Fruit fly (Drosophila melanogaster) whole organism, embryonic: ENCODE measurements around the gene CG8564.
A peak's percentile ranks its signal among the peaks of the same experiment; 100 is the strongest.

Experiments
- Atf6 ChIP-seq: fragments of 200-800 bp; sonication (Bioruptor generic); IDR thresholded peaks from 2 replicates; pipeline ENCODE4 v1.3.6; 2022; ENCODE audit warnings: missing biosample characterization, missing genetic modification characterization
- CG12219 ChIP-seq: fragments of 200-800 bp; sonication (Bioruptor generic); optimal IDR thresholded peaks from 3 replicates; lab custom pipeline; 2018; ENCODE audit warnings: missing biosample characterization, mild to moderate bottlenecking, missing genetic modification characterization
- CG1233 ChIP-seq: fragments of 200-800 bp; sonication (Bioruptor generic); optimal IDR thresholded peaks from 4 replicates; lab custom pipeline; 2018; ENCODE audit warnings: missing biosample characterization, mild to moderate bottlenecking, missing genetic modification characterization
- CG17612 ChIP-seq: fragments of 200-800 bp; sonication (Bioruptor generic); IDR thresholded peaks from 2 replicates; pipeline ENCODE4 v1.3.6; 2022; ENCODE audit warnings: missing biosample characterization, missing genetic modification characterization
- CG17912 ChIP-seq: fragments of 200-800 bp; sonication (Bioruptor generic); optimal IDR thresholded peaks from 2 replicates; lab custom pipeline; 2018; ENCODE audit warnings: missing biosample characterization, mild to moderate bottlenecking, missing genetic modification characterization
- CG2202 ChIP-seq: fragments of 200-800 bp; sonication (Bioruptor generic); optimal IDR thresholded peaks from 2 replicates; lab custom pipeline; 2018; ENCODE audit warnings: missing biosample characterization, mild to moderate bottlenecking, missing genetic modification characterization
- CG31365 ChIP-seq: fragments of 200-800 bp; sonication (Bioruptor generic); optimal IDR thresholded peaks from 2 replicates; lab custom pipeline; 2018; ENCODE audit warnings: missing biosample characterization, mild to moderate bottlenecking, missing genetic modification characterization
- CG31388 ChIP-seq: fragments of 200-800 bp; sonication (Bioruptor generic); optimal IDR thresholded peaks from 2 replicates; lab custom pipeline; 2016; ENCODE audit warnings: missing biosample characterization, missing genetic modification characterization
- CG3995 ChIP-seq: fragments of 200-800 bp; sonication (Bioruptor generic); optimal IDR thresholded peaks from 3 replicates; lab custom pipeline; 2016; ENCODE audit warnings: missing biosample characterization, missing genetic modification characterization
- CG4360 ChIP-seq: fragments of 200-800 bp; sonication (Bioruptor generic); IDR thresholded peaks from 2 replicates; pipeline ENCODE4 v1.3.6; 2022; ENCODE audit warnings: missing biosample characterization, missing genetic modification characterization
- CG43689 ChIP-seq: fragments of 200-800 bp; sonication (Bioruptor generic); IDR thresholded peaks from 2 replicates; pipeline ENCODE4 v1.3.6; 2022; ENCODE audit warnings: missing biosample characterization, missing genetic modification characterization
- CG6683 ChIP-seq: fragments of 200-800 bp; sonication (Bioruptor generic); optimal IDR thresholded peaks from 2 replicates; lab custom pipeline; 2017; ENCODE audit warnings: missing biosample characterization, mild to moderate bottlenecking, missing genetic modification characterization, missing genetic modification reagents
- CG7372 ChIP-seq: fragments of 200-800 bp; sonication (Bioruptor generic); IDR thresholded peaks from 2 replicates; pipeline ENCODE4 v1.3.6; 2022; ENCODE audit warnings: missing biosample characterization, missing genetic modification characterization
- CG7963 ChIP-seq: fragments of 200-800 bp; sonication (Bioruptor generic); IDR thresholded peaks from 3 replicates; pipeline ENCODE4 v1.3.6; 2022; ENCODE audit warnings: missing biosample characterization, missing genetic modification characterization; ENCODE audit not compliant: partially characterized antibody
- CG7987 ChIP-seq: fragments of 200-800 bp; sonication (Bioruptor generic); optimal IDR thresholded peaks from 2 replicates; lab custom pipeline; 2018; ENCODE audit warnings: missing biosample characterization, mild to moderate bottlenecking, missing genetic modification characterization, moderate library complexity
- CG8388 ChIP-seq: fragments of 200-800 bp; sonication (Bioruptor generic); optimal IDR thresholded peaks from 2 replicates; lab custom pipeline; 2019; ENCODE audit warnings: missing biosample characterization, mild to moderate bottlenecking, missing genetic modification characterization, moderate library complexity
- CG9437 ChIP-seq: fragments of 200-800 bp; sonication (Bioruptor generic); optimal IDR thresholded peaks from 2 replicates; lab custom pipeline; 2018; ENCODE audit warnings: missing biosample characterization, mild to moderate bottlenecking, missing genetic modification characterization
- Dbx ChIP-seq: fragments of 200-800 bp; sonication (Bioruptor generic); IDR thresholded peaks from 3 replicates; pipeline ENCODE4 v1.3.6; 2022; ENCODE audit warnings: missing biosample characterization, missing genetic modification characterization
- Dip3 ChIP-seq: fragments of 200-800 bp; sonication (Bioruptor generic); optimal IDR thresholded peaks from 3 replicates; lab custom pipeline; 2016; ENCODE audit warnings: missing biosample characterization, missing genetic modification characterization
- Ets97D ChIP-seq: fragments of 200-800 bp; sonication (Bioruptor generic); optimal IDR thresholded peaks from 3 replicates; lab custom pipeline; 2016; ENCODE audit warnings: missing biosample characterization, missing genetic modification characterization
- Fer3 ChIP-seq: fragments of 200-800 bp; sonication (Bioruptor generic); optimal IDR thresholded peaks from 2 replicates; lab custom pipeline; 2018; ENCODE audit warnings: missing biosample characterization, mild to moderate bottlenecking, missing genetic modification characterization, moderate library complexity
- H15 ChIP-seq: fragments of 200-800 bp; sonication (Bioruptor generic); IDR thresholded peaks from 3 replicates; pipeline ENCODE4 v1.3.6; 2022; ENCODE audit warnings: missing biosample characterization, missing genetic modification characterization
- HLH54F ChIP-seq: fragments of 200-800 bp; sonication (Bioruptor generic); optimal IDR thresholded peaks from 3 replicates; lab custom pipeline; 2016; ENCODE audit warnings: missing biosample characterization, missing genetic modification characterization
- Hmr ChIP-seq: fragments of 200-800 bp; sonication (Bioruptor generic); optimal IDR thresholded peaks from 3 replicates; lab custom pipeline; 2017; ENCODE audit warnings: mild to moderate bottlenecking, missing biosample characterization, missing genetic modification reagents, missing genetic modification characterization
- Jarid2 ChIP-seq: fragments of 200-800 bp; sonication (Bioruptor generic); optimal IDR thresholded peaks from 3 replicates; lab custom pipeline; 2017; ENCODE audit warnings: mild to moderate bottlenecking, missing biosample characterization, missing genetic modification reagents, missing genetic modification characterization
- Lpt ChIP-seq: fragments of >200 bp; optimal IDR thresholded peaks from 2 replicates; lab custom pipeline; 2018; ENCODE audit warnings: missing biosample characterization, missing genetic modification characterization
- MESR4 ChIP-seq: fragments of 200-800 bp; sonication (Bioruptor generic); optimal IDR thresholded peaks from 2 replicates; lab custom pipeline; 2018; ENCODE audit warnings: missing biosample characterization, mild to moderate bottlenecking, missing genetic modification characterization, moderate library complexity
- MTF-1 ChIP-seq: fragments of 200-800 bp; sonication (Bioruptor generic); optimal IDR thresholded peaks from 2 replicates; lab custom pipeline; 2018; ENCODE audit warnings: missing biosample characterization, mild to moderate bottlenecking, missing genetic modification characterization, borderline replicate concordance
- Nf-YA ChIP-seq: fragments of 200-800 bp; sonication (Bioruptor generic); IDR thresholded peaks from 2 replicates; pipeline ENCODE4 v1.3.6; 2022; ENCODE audit warnings: missing biosample characterization, missing genetic modification characterization
- Nf-YC ChIP-seq: fragments of 200-800 bp; optimal IDR thresholded peaks from 3 replicates; lab custom pipeline; 2019; ENCODE audit warnings: missing biosample characterization, mild to moderate bottlenecking, missing genetic modification characterization, moderate library complexity
- Poxn ChIP-seq: fragments of 200-800 bp; sonication (Bioruptor generic); IDR thresholded peaks from 2 replicates; pipeline ENCODE4 v1.3.6; 2022; ENCODE audit warnings: missing biosample characterization, missing genetic modification characterization
- Side ChIP-seq: fragments of 200-800 bp; sonication (Bioruptor generic); optimal IDR thresholded peaks from 2 replicates; lab custom pipeline; 2016; ENCODE audit warnings: missing biosample characterization, missing genetic modification characterization
- Sry-β ChIP-seq: fragments of 200-800 bp; sonication (Bioruptor generic); optimal IDR thresholded peaks from 2 replicates; lab custom pipeline; 2018; ENCODE audit warnings: missing biosample characterization, mild to moderate bottlenecking, missing genetic modification characterization, moderate library complexity
- br ChIP-seq: fragments of >200 bp; optimal IDR thresholded peaks from 2 replicates; lab custom pipeline; 2017
- danr ChIP-seq: fragments of 200-800 bp; sonication (Bioruptor generic); IDR thresholded peaks from 2 replicates; pipeline ENCODE4 v1.3.6; 2022; ENCODE audit warnings: missing biosample characterization, missing genetic modification characterization
- en ChIP-seq: fragments of 200-800 bp; sonication (Bioruptor generic); optimal IDR thresholded peaks from 2 replicates; lab custom pipeline; 2016; ENCODE audit warnings: missing biosample characterization, missing genetic modification characterization
- eyg ChIP-seq: fragments of 200-800 bp; sonication (Bioruptor generic); optimal IDR thresholded peaks from 3 replicates; lab custom pipeline; 2016; ENCODE audit warnings: missing biosample characterization, missing genetic modification characterization
- gfzf ChIP-seq: fragments of 200-800 bp; sonication (Bioruptor generic); optimal IDR thresholded peaks from 2 replicates; lab custom pipeline; 2016; ENCODE audit warnings: missing biosample characterization, mild to moderate bottlenecking, missing genetic modification characterization, moderate library complexity
- gsb-n ChIP-seq: fragments of 200-800 bp; sonication (Bioruptor generic); optimal IDR thresholded peaks from 3 replicates; lab custom pipeline; 2018; ENCODE audit warnings: missing biosample characterization, mild to moderate bottlenecking, missing genetic modification characterization
- inv ChIP-seq: fragments of 200-800 bp; sonication (Bioruptor generic); IDR thresholded peaks from 2 replicates; pipeline ENCODE4 v1.3.6; 2022; ENCODE audit warnings: missing biosample characterization, missing genetic modification characterization; ENCODE audit not compliant: partially characterized antibody
- mam ChIP-seq: fragments of 200-800 bp; sonication (Bioruptor generic); optimal IDR thresholded peaks from 3 replicates; lab custom pipeline; 2016; ENCODE audit warnings: missing biosample characterization, missing genetic modification characterization
- pfk ChIP-seq: fragments of 200-800 bp; sonication (Bioruptor generic); optimal IDR thresholded peaks from 2 replicates; lab custom pipeline; 2018; ENCODE audit warnings: missing biosample characterization, mild to moderate bottlenecking, missing genetic modification characterization, moderate library complexity
- pnt ChIP-seq: fragments of 200-800 bp; sonication (Bioruptor generic); optimal IDR thresholded peaks from 3 replicates; lab custom pipeline; 2016; ENCODE audit warnings: missing biosample characterization, missing genetic modification characterization
- schlank ChIP-seq: fragments of 200-800 bp; sonication (Bioruptor generic); optimal IDR thresholded peaks from 2 replicates; lab custom pipeline; 2018; ENCODE audit warnings: missing biosample characterization, mild to moderate bottlenecking, missing genetic modification characterization
- seq ChIP-seq: fragments of 200-800 bp; sonication (Bioruptor generic); IDR thresholded peaks from 2 replicates; pipeline ENCODE4 v1.3.6; 2022; ENCODE audit warnings: missing biosample characterization, missing genetic modification characterization
- slp2 ChIP-seq: fragments of 200-800 bp; sonication (Bioruptor generic); optimal IDR thresholded peaks from 2 replicates; lab custom pipeline; 2016; ENCODE audit warnings: missing biosample characterization, missing genetic modification characterization
- stwl ChIP-seq: fragments of 200-800 bp; sonication (Bioruptor generic); optimal IDR thresholded peaks from 3 replicates; lab custom pipeline; 2018; ENCODE audit warnings: missing biosample characterization, mild to moderate bottlenecking, missing genetic modification characterization, moderate library complexity
- tio ChIP-seq: fragments of 200-800 bp; sonication (Bioruptor generic); optimal IDR thresholded peaks from 2 replicates; lab custom pipeline; 2017; ENCODE audit warnings: missing biosample characterization, missing genetic modification characterization, inconsistent platforms
- wor ChIP-seq: fragments of 200-800 bp; sonication (Bioruptor generic); IDR thresholded peaks from 2 replicates; pipeline ENCODE4 v1.3.6; 2022; ENCODE audit warnings: missing biosample characterization, missing genetic modification characterization
- yki ChIP-seq: fragments of >200 bp; optimal IDR thresholded peaks from 3 replicates; lab custom pipeline; 2018

Gene CG8564

dm6 chr3L:7434715-7435653, 47.3 kb upstream of the CG8564 start, which contains the start of gene Rac2 (continued):
- TF ChIP-seq Atf6 (GFP tag; lab: Robert Waterston, UW) = peak; percentile 13; the same call in 1 of the 2 replicates
- no peak for TF ChIP-seq wor (GFP tag; lab: Robert Waterston, UW)
- peak; percentile 44 for TF ChIP-seq Nf-YC (tag; lab: Kevin White, UChicago)
- no peak for TF ChIP-seq CG7963 (GFP tag; lab: Robert Waterston, UW)
- TF ChIP-seq CG8388 (GFP tag; lab: Kevin White, UChicago) = no peak
- TF ChIP-seq CG7372 = no peak
- peak; percentile 3 for TF ChIP-seq pfk (GFP tag; lab: Kevin White, UChicago)
- peak; percentile 56 for TF ChIP-seq gsb-n (tag; lab: Kevin White, UChicago)
- no peak for TF ChIP-seq tio (GFP tag; lab: Kevin White, UChicago)
- no peak for TF ChIP-seq Fer3 (tag; lab: Kevin White, UChicago)
- TF ChIP-seq MTF-1 (GFP tag; lab: Kevin White, UChicago) = no peak
- TF ChIP-seq slp2 (GFP tag; lab: Kevin White, UChicago) = no peak
- no peak for TF ChIP-seq eyg
- TF ChIP-seq yki (lab: Kevin White, UChicago) = peak; percentile 95
- peak; percentile 14 for TF ChIP-seq MESR4 (GFP tag; lab: Kevin White, UChicago)
- peak; percentile 66 for TF ChIP-seq Jarid2 (GFP tag; lab: Kevin White, UChicago)
- peak; percentile 21; the same call in 1 of the 2 replicates for TF ChIP-seq inv (GFP tag; lab: Robert Waterston, UW)
- no peak for TF ChIP-seq CG3995 (GFP tag; lab: Kevin White, UChicago)
- no peak for TF ChIP-seq gfzf
- TF ChIP-seq CG12219 = no peak
- no peak for TF ChIP-seq br (lab: Kevin White, UChicago)
- TF ChIP-seq CG7987 (GFP tag; lab: Kevin White, UChicago) = peak; percentile 75
- TF ChIP-seq CG9437 (GFP tag; lab: Kevin White, UChicago) = no peak
- TF ChIP-seq Dbx (GFP tag; lab: Robert Waterston, UW) = peak; percentile 53; the same call in 1 of the 3 replicates
- TF ChIP-seq CG1233 = no peak
- no peak for TF ChIP-seq CG17912 (GFP tag; lab: Kevin White, UChicago)
- TF ChIP-seq Lpt = no peak
- TF ChIP-seq en = no peak
- TF ChIP-seq stwl (tag; lab: Kevin White, UChicago) = peak; percentile 60
- peak; percentile 12 for TF ChIP-seq Side
- no peak for TF ChIP-seq CG31365
- TF ChIP-seq Dip3 (GFP tag; lab: Kevin White, UChicago) = no peak
- peak; percentile 86 for TF ChIP-seq Sry-β
- no peak for TF ChIP-seq CG6683 (GFP tag; lab: Kevin White, UChicago)
- TF ChIP-seq CG2202 (tag; lab: Kevin White, UChicago) = peak; percentile 20
- peak; percentile 14; the same call in 1 of the 2 replicates for TF ChIP-seq CG4360 (GFP tag; lab: Robert Waterston, UW)
- no peak for TF ChIP-seq Poxn
- TF ChIP-seq CG31388 (GFP tag; lab: Kevin White, UChicago) = no peak
- TF ChIP-seq seq (GFP tag; lab: Robert Waterston, UW) = no peak; the same call in 1 of the 2 replicates
- no peak for TF ChIP-seq CG43689 (GFP tag; lab: Robert Waterston, UW)
- TF ChIP-seq pnt = peak; percentile 24
- no peak for TF ChIP-seq H15 (GFP tag; lab: Robert Waterston, UW)
- no peak for TF ChIP-seq schlank (tag; lab: Kevin White, UChicago)
- no peak for TF ChIP-seq mam
- no peak for TF ChIP-seq Ets97D (GFP tag; lab: Kevin White, UChicago)
- TF ChIP-seq CG17612 (GFP tag; lab: Robert Waterston, UW) = no peak
- no peak for TF ChIP-seq danr (GFP tag; lab: Robert Waterston, UW)
- no peak for TF ChIP-seq Hmr (GFP tag; lab: Kevin White, UChicago)
- TF ChIP-seq Nf-YA = 0 out of 2 replicates have a peak, but pooled peaks have one; percentile 31
- no peak for TF ChIP-seq HLH54F (GFP tag; lab: Kevin White, UChicago)
